Fruit fly (Drosophila melanogaster): Measurements from ENCODE around the gene CG34178.

Gene CG34178

dm6 chr2L:4454009-4454689 is 20.4 kb downstream of the CG34178 start, which contains the start of the genes Secp43 and ND-B8 (continued):
- TF ChIP-seq pb (GFP tag; optimal IDR thresholded peaks at IDR 0.05): no peak
- no peak for TF ChIP-seq chif (GFP tag; optimal IDR thresholded peaks at IDR 0.05)
- peak; percentile 44 for TF ChIP-seq sd (tag; optimal IDR thresholded peaks at IDR 0.05)
- TF ChIP-seq Aef1 (GFP tag; IDR thresholded peaks at IDR 0.05): no peak
- TF ChIP-seq lab (GFP tag; optimal IDR thresholded peaks at IDR 0.05): no peak
- TF ChIP-seq HLH54F (GFP tag; optimal IDR thresholded peaks at IDR 0.05): no peak
- TF ChIP-seq ind (GFP tag; optimal IDR thresholded peaks at IDR 0.05): no peak
- no peak for TF ChIP-seq CG10209 (GFP tag; optimal IDR thresholded peaks at IDR 0.05)
- no peak for TF ChIP-seq cwo (GFP tag; optimal IDR thresholded peaks at IDR 0.05)
- no peak for TF ChIP-seq eve (GFP tag; optimal IDR thresholded peaks at IDR 0.05)
- no peak for TF ChIP-seq CG14050 (GFP tag; IDR thresholded peaks at IDR 0.05)
- no peak for TF ChIP-seq al (GFP tag; IDR thresholded peaks at IDR 0.05)
- peak; percentile 61 for TF ChIP-seq Dp (GFP tag; optimal IDR thresholded peaks at IDR 0.05)
- peak; percentile 72 for TF ChIP-seq CTCF (GFP tag; optimal IDR thresholded peaks at IDR 0.05)
- no peak for TF ChIP-seq croc (GFP tag; conservative IDR thresholded peaks at IDR 0.05)
- peak; percentile 62 for TF ChIP-seq stwl (tag; optimal IDR thresholded peaks at IDR 0.05)
- no peak for TF ChIP-seq MTF-1 (GFP tag; optimal IDR thresholded peaks at IDR 0.05; ENCODE audit: borderline replicate concordance)
- peak; percentile 45 for TF ChIP-seq gro (GFP tag; optimal IDR thresholded peaks at IDR 0.05)
- no peak for TF ChIP-seq CG13296 (GFP tag; optimal IDR thresholded peaks at IDR 0.05)
- no peak for TF ChIP-seq CG6854 (GFP tag; optimal IDR thresholded peaks at IDR 0.05)
- no peak for TF ChIP-seq wek (GFP tag; optimal IDR thresholded peaks at IDR 0.05)
- no peak for TF ChIP-seq CG18619 (GFP tag; optimal IDR thresholded peaks at IDR 0.05)
- TF ChIP-seq CG15601 (tag; optimal IDR thresholded peaks at IDR 0.05): no peak
- TF ChIP-seq pho (GFP tag; optimal IDR thresholded peaks at IDR 0.05): no peak
- TF ChIP-seq Doc2 (GFP tag; IDR thresholded peaks at IDR 0.05): no peak
- TF ChIP-seq da (GFP tag; optimal IDR thresholded peaks at IDR 0.05): no peak
- peak in 1 of 2 experiments; percentile 44 for TF ChIP-seq Pdp1 (GFP tag; optimal IDR thresholded peaks at IDR 0.05)
- peak; percentile 17 for TF ChIP-seq mirr (GFP tag; optimal IDR thresholded peaks at IDR 0.05)
- no peak for TF ChIP-seq NK7.1 (GFP tag; optimal IDR thresholded peaks at IDR 0.05)
- TF ChIP-seq Ets65A (GFP tag): peak; percentile 31
- peak; percentile 39 for TF ChIP-seq CG33213 (GFP tag; optimal IDR thresholded peaks at IDR 0.05)
- TF ChIP-seq CG15479 (GFP tag; optimal IDR thresholded peaks at IDR 0.05): no peak
- no peak for TF ChIP-seq Ptx1 (GFP tag; IDR thresholded peaks at IDR 0.05)
- no peak for TF ChIP-seq CG43689 (GFP tag; IDR thresholded peaks at IDR 0.05)
- TF ChIP-seq Mad (GFP tag; optimal IDR thresholded peaks at IDR 0.05): no peak
- TF ChIP-seq CG12299 (tag; optimal IDR thresholded peaks at IDR 0.05): no peak
- TF ChIP-seq CG9727 (GFP tag; optimal IDR thresholded peaks at IDR 0.05): no peak
- TF ChIP-seq CG10462 (GFP tag; optimal IDR thresholded peaks at IDR 0.05): no peak
- TF ChIP-seq CG17328 (GFP tag; IDR thresholded peaks at IDR 0.05): no peak
- no peak for TF ChIP-seq jigr1 (GFP tag; IDR thresholded peaks at IDR 0.05)
- TF ChIP-seq CG3995 (GFP tag; optimal IDR thresholded peaks at IDR 0.05): no peak
- TF ChIP-seq CG32767 (GFP tag; IDR thresholded peaks at IDR 0.05): no peak
- no peak for TF ChIP-seq cg (GFP tag; optimal IDR thresholded peaks at IDR 0.05)
- TF ChIP-seq gce (GFP tag; IDR thresholded peaks at IDR 0.05): no peak
- no peak for TF ChIP-seq CG2202 (tag; optimal IDR thresholded peaks at IDR 0.05)
- peak; percentile 57; the same call in 1 of the 2 replicates for TF ChIP-seq vvl (GFP tag; IDR thresholded peaks at IDR 0.05)
- TF ChIP-seq Ada2b (GFP tag; IDR thresholded peaks at IDR 0.05): no peak
- no peak for TF ChIP-seq dmrt99B (tag; optimal IDR thresholded peaks at IDR 0.05)
- no peak for TF ChIP-seq CG1792 (GFP tag; optimal IDR thresholded peaks at IDR 0.05)
- TF ChIP-seq CG11093 (GFP tag; IDR thresholded peaks at IDR 0.05): no peak
- TF ChIP-seq CG15514 (GFP tag; optimal IDR thresholded peaks at IDR 0.05): peak; percentile 75
- no peak for TF ChIP-seq CG4360 (GFP tag; IDR thresholded peaks at IDR 0.05)
